Worm (Caenorhabditis elegans): ENCODE results near the gene Y69A2AR.12.

The Y69A2AR.12 gene

DNA sequence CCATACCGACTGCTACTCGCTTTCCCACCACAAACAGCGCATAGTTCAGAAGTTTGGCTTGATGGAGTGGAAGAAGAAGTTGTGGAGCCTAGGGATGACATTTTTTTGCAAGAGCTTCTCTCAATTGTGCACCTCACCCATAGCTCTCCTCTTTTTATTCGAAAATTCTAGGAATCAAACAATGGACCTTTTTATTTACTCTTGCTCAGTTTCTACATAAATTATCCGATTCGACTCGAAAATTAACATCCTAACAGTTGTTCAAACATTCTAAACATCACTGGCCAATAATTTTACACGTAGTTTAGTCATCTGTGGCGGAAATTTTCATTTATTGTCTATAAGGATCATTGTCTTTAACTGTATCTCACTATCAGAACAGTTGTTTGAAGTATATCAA, 13.1 kb downstream of the Y69A2AR.12 start, which contains the start of gene nhr-242:
Gene nhr-242 (minus strand): TSS at position 101 of the 400 bp plus-strand sequence.
- TF ChIP-seq tlf-1 (GFP tag; optimal IDR thresholded peaks at IDR 0.05) (no peak), ztf-18 (tag; optimal IDR thresholded peaks at IDR 0.05) (no peak)

DNA sequence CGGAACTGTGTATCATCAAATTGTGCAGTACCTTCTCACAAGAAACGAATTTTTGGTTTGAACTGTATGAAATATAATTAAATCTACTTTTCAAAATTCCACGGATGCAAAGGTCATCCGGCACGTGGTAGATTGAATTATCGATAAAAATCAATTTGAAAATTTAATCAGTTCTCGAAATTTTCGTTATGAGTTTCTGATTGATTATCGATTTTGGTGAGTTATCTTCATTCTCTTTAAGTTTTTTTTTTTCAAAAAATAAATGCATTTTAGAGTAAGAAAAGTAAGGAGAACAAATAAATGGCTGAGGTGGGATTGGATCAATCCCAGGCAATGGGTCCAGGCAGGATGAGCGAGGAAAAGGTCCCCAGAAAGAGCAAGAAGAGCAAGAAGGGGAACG, 29.0 kb downstream of the Y69A2AR.12 start, which contains the start of gene Y69A2AR.47:
Gene Y69A2AR.47 (plus strand): TSS at position 301 of the 400 bp plus-strand sequence.
- TF ChIP-seq bed-1 (GFP tag; IDR thresholded peaks at IDR 0.05): no peak
- TF ChIP-seq let-526 (GFP tag; IDR thresholded peaks at IDR 0.05): no peak
- TF ChIP-seq snpc-4 (GFP tag; optimal IDR thresholded peaks at IDR 0.05): no peak
- TF ChIP-seq snpc-4 (tag; optimal IDR thresholded peaks at IDR 0.05): no peak
- no peak for TF ChIP-seq T26A5.8 (tag; optimal IDR thresholded peaks at IDR 0.05)
- TF ChIP-seq T07F8.4 (tag; optimal IDR thresholded peaks at IDR 0.05): no peak
- TF ChIP-seq zfh-2 (GFP tag; conservative IDR thresholded peaks at IDR 0.05): no peak
- TF ChIP-seq egrh-3 (GFP tag; IDR thresholded peaks at IDR 0.05): no peak
- no peak for TF ChIP-seq ccch-3 (GFP tag; optimal IDR thresholded peaks at IDR 0.05)
- no peak for TF ChIP-seq Y95B8A.8 (GFP tag; IDR thresholded peaks at IDR 0.05)
- TF ChIP-seq sea-2 (GFP tag; IDR thresholded peaks at IDR 0.05): no peak
- TF ChIP-seq hmg-1.2 (GFP tag; IDR thresholded peaks at IDR 0.05): no peak
- no peak for TF ChIP-seq mcd-1 (GFP tag; IDR thresholded peaks at IDR 0.05)
- TF ChIP-seq Y79H2A.3 (GFP tag; conservative IDR thresholded peaks at IDR 0.05): no peak
- no peak for TF ChIP-seq K12H6.12 (tag; optimal IDR thresholded peaks at IDR 0.05)
- no peak for TF ChIP-seq F57C9.4 (tag; optimal IDR thresholded peaks at IDR 0.05)
- no peak for TF ChIP-seq Y53F4B.3 (GFP tag; IDR thresholded peaks at IDR 0.05)
- TF ChIP-seq nfyb-1 (GFP tag; IDR thresholded peaks at IDR 0.05): no peak
- TF ChIP-seq attf-3 (GFP tag; conservative IDR thresholded peaks at IDR 0.05): no peak

DNA sequence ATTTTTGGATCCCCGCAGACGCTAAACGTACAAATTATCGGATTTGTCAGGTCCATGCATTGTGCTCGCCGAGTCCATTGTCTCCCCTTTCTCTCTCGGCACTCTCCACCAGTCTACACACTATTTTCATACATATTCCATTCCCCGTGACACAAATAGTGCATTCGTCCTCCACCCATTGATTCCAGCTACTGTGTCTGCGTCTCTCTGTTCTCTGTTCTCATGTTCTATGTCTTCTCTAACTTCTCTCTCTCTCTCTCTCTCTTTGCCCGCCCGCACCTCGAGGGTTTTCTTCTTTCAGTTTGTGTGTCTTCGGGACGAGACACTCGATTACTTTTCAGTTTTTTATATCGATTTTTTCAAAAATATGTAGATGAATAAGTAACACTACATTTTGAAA, 31.2 kb downstream of the Y69A2AR.12 start:
- no peak for TF ChIP-seq hrde-1 (tag; optimal IDR thresholded peaks at IDR 0.05; ENCODE audit: borderline replicate concordance)
- TF ChIP-seq snpc-4 (GFP tag; optimal IDR thresholded peaks at IDR 0.05): no peak
- peak in 1 of 4 experiments; percentile 43 for TF ChIP-seq snpc-4 (tag; optimal IDR thresholded peaks at IDR 0.05)
- TF ChIP-seq rec-8 (tag; optimal IDR thresholded peaks at IDR 0.05): no peak
- peak; percentile 43 for TF ChIP-seq lin-54 (GFP tag; optimal IDR thresholded peaks at IDR 0.05)
- TF ChIP-seq madf-3 (GFP tag; IDR thresholded peaks at IDR 0.05): no peak
- TF ChIP-seq lsl-1 (GFP tag; optimal IDR thresholded peaks at IDR 0.05): no peak
- TF ChIP-seq B0019.2 (GFP tag; conservative IDR thresholded peaks at IDR 0.05): no peak
- no peak for TF ChIP-seq him-1 (tag; optimal IDR thresholded peaks at IDR 0.05)
- TF ChIP-seq unc-62 (GFP tag; optimal IDR thresholded peaks at IDR 0.05): no peak
- TF ChIP-seq K12H6.12 (tag; optimal IDR thresholded peaks at IDR 0.05): peak; percentile 32
- TF ChIP-seq let-526 (GFP tag; IDR thresholded peaks at IDR 0.05): no peak
- no peak for TF ChIP-seq Y53F4B.3 (GFP tag; IDR thresholded peaks at IDR 0.05)
- TF ChIP-seq B0035.1 (tag; optimal IDR thresholded peaks at IDR 0.05): no peak
- TF ChIP-seq F57A8.1 (GFP tag; optimal IDR thresholded peaks at IDR 0.05): no peak
- TF ChIP-seq T26A5.8 (tag; optimal IDR thresholded peaks at IDR 0.05): no peak
- no peak for TF ChIP-seq snpc-1.1 (tag; optimal IDR thresholded peaks at IDR 0.05; ENCODE audit: insufficient read depth)
- peak; percentile 19 for TF ChIP-seq madf-10 (tag; optimal IDR thresholded peaks at IDR 0.05)
- no peak for TF ChIP-seq nhr-90 (tag; optimal IDR thresholded peaks at IDR 0.05)
- peak; percentile 68 for TF ChIP-seq ceh-27 (GFP tag; optimal IDR thresholded peaks at IDR 0.05)
- peak; percentile 87 for TF ChIP-seq hmg-1.2 (GFP tag; IDR thresholded peaks at IDR 0.05)
- no peak for TF ChIP-seq bed-2 (GFP tag; IDR thresholded peaks at IDR 0.05)
- peak in 1 of 3 experiments; percentile 52 for TF ChIP-seq lin-35 (GFP tag; optimal IDR thresholded peaks at IDR 0.05)
- no peak for TF ChIP-seq F37B4.10 (GFP tag; IDR thresholded peaks at IDR 0.05)
- TF ChIP-seq tbp1 (GFP tag; optimal IDR thresholded peaks at IDR 0.05): peak; percentile 41
- no peak for TF ChIP-seq F10E7.11 (tag; optimal IDR thresholded peaks at IDR 0.05)
- no peak for TF ChIP-seq ZK185.1 (tag; optimal IDR thresholded peaks at IDR 0.05; ENCODE audit: poor library complexity, severe bottlenecking)
- TF ChIP-seq F33H1.4 (GFP tag; IDR thresholded peaks at IDR 0.05): 0 out of 2 replicates have a peak, but pooled peaks have one; percentile 14
- TF ChIP-seq F22D6.2 (tag; optimal IDR thresholded peaks at IDR 0.05): no peak
- no peak for TF ChIP-seq hmg-20 (GFP tag; IDR thresholded peaks at IDR 0.05)
- TF ChIP-seq attf-3 (GFP tag; conservative IDR thresholded peaks at IDR 0.05): 0 out of 2 replicates have a peak, but pooled peaks have one; percentile 12
